Fruit fly (Drosophila melanogaster): ENCODE results near the gene CapaR.
A peak's percentile ranks its signal among the peaks of the same experiment; 100 is the strongest.

Gene CapaR

DNA sequence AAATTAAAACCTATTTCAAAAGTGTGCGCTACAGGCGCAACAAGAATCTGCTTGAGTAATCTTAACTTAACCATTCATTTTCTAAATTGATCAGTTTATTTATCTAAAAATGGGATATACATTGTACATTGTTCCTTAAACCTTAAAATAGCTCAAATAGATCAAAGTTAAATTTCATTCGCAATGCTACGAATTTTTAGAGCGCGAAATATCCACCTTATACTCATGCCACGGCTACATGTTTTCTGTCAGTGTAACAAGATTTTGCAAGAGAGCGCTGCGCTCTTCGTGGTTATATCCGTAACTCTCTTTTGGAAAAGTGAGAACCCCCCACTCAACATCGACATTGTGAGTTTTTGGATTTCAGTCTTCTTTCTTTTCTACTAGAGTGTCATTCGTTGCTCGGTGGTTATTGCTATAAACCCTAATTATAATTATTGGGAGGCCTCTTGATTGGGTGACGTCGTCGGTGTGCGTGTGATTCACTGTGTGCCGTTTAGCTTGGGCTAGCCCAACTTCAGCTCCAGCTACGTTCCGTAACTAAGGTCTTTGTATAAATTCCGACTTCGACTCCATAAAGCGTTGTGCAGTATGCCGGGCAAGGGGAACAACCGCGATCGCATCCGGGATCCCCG is 52.4 kb downstream of the CapaR start:
- TF ChIP-seq Hr83 (GFP tag; optimal IDR thresholded peaks at IDR 0.05; ENCODE audit: poor library complexity, severe bottlenecking) = no peak
- TF ChIP-seq psq (GFP tag; optimal IDR thresholded peaks at IDR 0.05) = no peak
- TF ChIP-seq GATAd (GFP tag; optimal IDR thresholded peaks at IDR 0.05) = no peak
- peak; percentile 3 for TF ChIP-seq Sp1 (GFP tag; optimal IDR thresholded peaks at IDR 0.05)
- TF ChIP-seq Hnf4 (GFP tag; optimal IDR thresholded peaks at IDR 0.05) = peak; percentile 24
- TF ChIP-seq fru (GFP tag; optimal IDR thresholded peaks at IDR 0.05) = peak; percentile 19
- TF ChIP-seq CG32264 (GFP tag; optimal IDR thresholded peaks at IDR 0.05) = no peak
- TF ChIP-seq h (GFP tag; optimal IDR thresholded peaks at IDR 0.05) = peak; percentile 52
- TF ChIP-seq Hr78 (GFP tag; optimal IDR thresholded peaks at IDR 0.05) = no peak
- no peak for TF ChIP-seq OdsH (GFP tag; optimal IDR thresholded peaks at IDR 0.05)
- no peak for TF ChIP-seq CG9705 (GFP tag; optimal IDR thresholded peaks at IDR 0.05)
- TF ChIP-seq dmrt93B (GFP tag; optimal IDR thresholded peaks at IDR 0.05) = no peak
- no peak for TF ChIP-seq Vsx2 (GFP tag; optimal IDR thresholded peaks at IDR 0.05; ENCODE audit: partially characterized antibody)
- peak; percentile 37 for TF ChIP-seq brk (GFP tag; optimal IDR thresholded peaks at IDR 0.05)
- no peak for TF ChIP-seq sv (GFP tag; optimal IDR thresholded peaks at IDR 0.05)
- TF ChIP-seq sage (GFP tag; optimal IDR thresholded peaks at IDR 0.05) = no peak
- TF ChIP-seq Abd-B (GFP tag; optimal IDR thresholded peaks at IDR 0.05) = no peak
- TF ChIP-seq Dif (GFP tag; optimal IDR thresholded peaks at IDR 0.05; ENCODE audit: partially characterized antibody) = peak; percentile 41
- peak in 1 of 2 experiments; percentile 64 for TF ChIP-seq dl (GFP tag; optimal IDR thresholded peaks at IDR 0.05; ENCODE audit: insufficient read depth in 1 of 2, partially characterized antibody in 2 of 2)
- no peak for TF ChIP-seq Rel (GFP tag; optimal IDR thresholded peaks at IDR 0.05)
- peak; percentile 65 for TF ChIP-seq Rel (tag; optimal IDR thresholded peaks at IDR 0.05)
- TF ChIP-seq tai (GFP tag; optimal IDR thresholded peaks at IDR 0.05) = no peak
- TF ChIP-seq Mio (GFP tag; optimal IDR thresholded peaks at IDR 0.05) = no peak
- no peak for TF ChIP-seq Myc (optimal IDR thresholded peaks at IDR 0.05)
- no peak for TF ChIP-seq pan (optimal IDR thresholded peaks at IDR 0.05)
- TF ChIP-seq ey (GFP tag; optimal IDR thresholded peaks at IDR 0.05) = peak; percentile 33
- no peak for TF ChIP-seq br (GFP tag; optimal IDR thresholded peaks at IDR 0.05)
- peak; percentile 18 for TF ChIP-seq woc (GFP tag; optimal IDR thresholded peaks at IDR 0.05)
- no peak for TF ChIP-seq dsf (GFP tag; optimal IDR thresholded peaks at IDR 0.05; ENCODE audit: borderline replicate concordance)
- no peak for TF ChIP-seq lola (GFP tag; optimal IDR thresholded peaks at IDR 0.05)
- peak; percentile 39 for TF ChIP-seq rgr (GFP tag; optimal IDR thresholded peaks at IDR 0.05)
- TF ChIP-seq HLH106 (tag; optimal IDR thresholded peaks at IDR 0.05) = peak; percentile 6
- no peak for TF ChIP-seq Dfd (GFP tag; optimal IDR thresholded peaks at IDR 0.05)
- peak in 1 of 2 experiments; percentile 47 for TF ChIP-seq foxo (GFP tag; optimal IDR thresholded peaks at IDR 0.05)
